Worm (Caenorhabditis elegans) whole organism, L2 larva: Measurements from ENCODE around the gene C30G7.5.

Source experiments
- F13H6.1 ChIP-seq: sonication (generic microtip); optimal IDR thresholded peaks from 2 replicates; lab custom pipeline; 2016; ENCODE audit warnings: missing genetic modification characterization, missing compliant biosample characterization
- R02D3.7 ChIP-seq: fragments of 150-350 bp; optimal IDR thresholded peaks from 2 replicates; lab custom pipeline; 2014; ENCODE audit warnings: missing biosample characterization, missing genetic modification characterization
- aly-2 ChIP-seq: fragments of 150-350 bp; optimal IDR thresholded peaks from 2 replicates; lab custom pipeline; 2014; ENCODE audit warnings: missing biosample characterization, missing genetic modification characterization
- lin-39 ChIP-seq: fragments of 150-350 bp; optimal IDR thresholded peaks from 2 replicates; lab custom pipeline; 2014; ENCODE audit warnings: missing biosample characterization, missing genetic modification reagents, missing genetic modification characterization
- mdl-1 ChIP-seq, 2 experiments: fragments of 150-350 bp in 1 of 2; sonication (generic microtip) in 1 of 2; optimal IDR thresholded peaks; 2 replicates each; lab custom pipeline; 2017; ENCODE audit warnings: missing biosample characterization in 2 of 2, missing genetic modification characterization in 2 of 2
- nhr-11 ChIP-seq: fragments of 150-350 bp; optimal IDR thresholded peaks from 2 replicates; lab custom pipeline; 2014; ENCODE audit warnings: missing biosample characterization, missing genetic modification characterization
- nhr-77 ChIP-seq: fragments of 150-350 bp; optimal IDR thresholded peaks from 2 replicates; lab custom pipeline; 2014; ENCODE audit warnings: missing biosample characterization, missing genetic modification characterization
- skn-1 ChIP-seq: sonication (generic microtip); optimal IDR thresholded peaks from 2 replicates; lab custom pipeline; 2017; ENCODE audit warnings: missing biosample characterization, missing genetic modification characterization
- sma-3 ChIP-seq: sonication (generic microtip); optimal IDR thresholded peaks from 2 replicates; lab custom pipeline; 2016; ENCODE audit warnings: missing genetic modification reagents, missing genetic modification characterization, missing compliant biosample characterization
- unc-39 ChIP-seq: fragments of 150-350 bp; optimal IDR thresholded peaks from 2 replicates; lab custom pipeline; 2014; ENCODE audit warnings: missing biosample characterization, missing genetic modification characterization
- unc-62 ChIP-seq: fragments of 150-350 bp; optimal IDR thresholded peaks from 2 replicates; lab custom pipeline; 2014; ENCODE audit warnings: missing biosample characterization, missing genetic modification reagents, missing genetic modification characterization

ce11 chrV:14915599-14915998, 38.9 kb downstream of the C30G7.5 start, which contains the start of gene H12D21.11:
- TF ChIP-seq skn-1 (no peak), F13H6.1 (tag; lab: Kevin White, UChicago) (no peak), nhr-11 (tag; lab: Kevin White, UChicago) (no peak), lin-39 (tag; lab: Kevin White, UChicago) (no peak), R02D3.7 (tag; lab: Kevin White, UChicago) (no peak), unc-39 (tag; lab: Kevin White, UChicago) (no peak), unc-62 (GFP tag; lab: Kevin White, UChicago) (no peak), aly-2 (tag; lab: Kevin White, UChicago) (no peak), sma-3 (GFP tag; lab: Kevin White, UChicago) (no peak), mdl-1 (tag; optimal IDR thresholded peaks at IDR 0.05; lab: Kevin White, UChicago) (no peak), nhr-77 (tag; lab: Kevin White, UChicago) (no peak)
